Fruit fly (Drosophila melanogaster): ENCODE measurements around the gene Alp13.

dm6 chr3R:10075323-10075788 lies at the start of gene Alp13:
- TF ChIP-seq CG8159 (tag; optimal IDR thresholded peaks at IDR 0.05) (no peak), rn (GFP tag; IDR thresholded peaks at IDR 0.05) (no peak), CG9948 (tag; optimal IDR thresholded peaks at IDR 0.05) (no peak), fd96Ca (GFP tag; IDR thresholded peaks at IDR 0.05) (no peak), CG32121 (GFP tag; IDR thresholded peaks at IDR 0.05) (no peak), Ets98B (GFP tag; IDR thresholded peaks at IDR 0.05) (no peak)

Measured in whole organism, pupa.